Worm (Caenorhabditis elegans): ENCODE measurements around the gene lap-1.

lap-1 gene

ce11 chrIII:8358213-8358672 lies 43.5 kb downstream of the lap-1 start, which contains the start of the genes R05D3.8 and rfp-1:
Gene R05D3.8, minus strand, starts transcription at chrIII:8358327.
Gene rfp-1, plus strand, starts transcription at chrIII:8358622.
- peak; percentile 43 for TF ChIP-seq rbr-2 (tag; optimal IDR thresholded peaks at IDR 0.05)
- TF ChIP-seq nhr-48 (tag; optimal IDR thresholded peaks at IDR 0.05) = no peak
- TF ChIP-seq mep-1 (tag; optimal IDR thresholded peaks at IDR 0.05) = peak; percentile 87
- peak in 1 of 2 experiments; percentile 99 for TF ChIP-seq unc-62 (GFP tag; optimal IDR thresholded peaks at IDR 0.05 in 1 of 2)
- no peak for TF ChIP-seq unc-62 (tag; optimal IDR thresholded peaks at IDR 0.05)
- TF ChIP-seq lir-3 (tag; optimal IDR thresholded peaks at IDR 0.05) = no peak
- 0 out of 2 replicates have a peak, but pooled peaks have one; percentile 22 for TF ChIP-seq tra-1 (GFP tag; IDR thresholded peaks at IDR 0.05)
- peak; percentile 6 for TF ChIP-seq duxl-1 (tag; optimal IDR thresholded peaks at IDR 0.05; ENCODE audit: poor library complexity)
- TF ChIP-seq tag-97 (GFP tag; IDR thresholded peaks at IDR 0.05) = no peak
- no peak for TF ChIP-seq zip-11 (GFP tag; IDR thresholded peaks at IDR 0.05)
- TF ChIP-seq set-16 (GFP tag; IDR thresholded peaks at IDR 0.05) = no peak
- TF ChIP-seq ZK546.5 (tag; optimal IDR thresholded peaks at IDR 0.05) = peak in 1 of 2 experiments; percentile 19
- no peak for TF ChIP-seq cey-2 (tag; optimal IDR thresholded peaks at IDR 0.05; ENCODE audit: borderline replicate concordance, insufficient read depth)
- no peak for TF ChIP-seq gei-8 (GFP tag; optimal IDR thresholded peaks at IDR 0.05)
- peak; percentile 91 for TF ChIP-seq nhr-77 (tag; optimal IDR thresholded peaks at IDR 0.05)
- TF ChIP-seq mes-2 (tag; optimal IDR thresholded peaks at IDR 0.05; ENCODE audit: poor library complexity, severe bottlenecking) = peak; percentile 89
- TF ChIP-seq hif-1 (tag; optimal IDR thresholded peaks at IDR 0.05) = peak in 1 of 2 experiments; percentile 54
- TF ChIP-seq ama-1 (optimal IDR thresholded peaks at IDR 0.05) = no peak
- TF ChIP-seq zfp-2 (tag; optimal IDR thresholded peaks at IDR 0.05) = no peak
- no peak for TF ChIP-seq ctbp-1 (GFP tag; IDR thresholded peaks at IDR 0.05)
- TF ChIP-seq nhr-102 (tag; optimal IDR thresholded peaks at IDR 0.05) = no peak
- TF ChIP-seq lin-39 (tag; optimal IDR thresholded peaks at IDR 0.05) = no peak
- no peak for TF ChIP-seq ceh-28 (tag; optimal IDR thresholded peaks at IDR 0.05)
- TF ChIP-seq saeg-2 (GFP tag; IDR thresholded peaks at IDR 0.05) = no peak
- no peak for TF ChIP-seq unc-39 (tag; optimal IDR thresholded peaks at IDR 0.05)
- TF ChIP-seq mdl-1 (tag; optimal IDR thresholded peaks at IDR 0.05) = peak in 1 of 2 experiments; percentile 28
- TF ChIP-seq mxl-3 (GFP tag; optimal IDR thresholded peaks at IDR 0.05) = peak; percentile 25
- peak; percentile 76 for TF ChIP-seq nhr-25 (tag; optimal IDR thresholded peaks at IDR 0.05; ENCODE audit: borderline replicate concordance, insufficient read depth)
- no peak for TF ChIP-seq nhr-237 (tag; optimal IDR thresholded peaks at IDR 0.05)
- peak; percentile 88 for TF ChIP-seq lin-13 (GFP tag; optimal IDR thresholded peaks at IDR 0.05)
- TF ChIP-seq F44E2.7 (GFP tag; IDR thresholded peaks at IDR 0.05) = no peak
- peak; percentile 74 for TF ChIP-seq unc-130 (GFP tag; optimal IDR thresholded peaks at IDR 0.05)
- no peak for TF ChIP-seq ceh-44 (GFP tag; IDR thresholded peaks at IDR 0.05)
- no peak for TF ChIP-seq madf-9 (GFP tag; conservative IDR thresholded peaks at IDR 0.05)
- no peak for TF ChIP-seq snpc-4 (tag; optimal IDR thresholded peaks at IDR 0.05)
- TF ChIP-seq ztf-7 (tag; optimal IDR thresholded peaks at IDR 0.05) = no peak
- no peak for TF ChIP-seq dmd-8 (GFP tag; IDR thresholded peaks at IDR 0.05)
- no peak for TF ChIP-seq daf-12 (tag; optimal IDR thresholded peaks at IDR 0.05)
- no peak for TF ChIP-seq aly-2 (tag; optimal IDR thresholded peaks at IDR 0.05)
- peak; percentile 36 for TF ChIP-seq fkh-10 (GFP tag; optimal IDR thresholded peaks at IDR 0.05)
- TF ChIP-seq dmd-6 (GFP tag; IDR thresholded peaks at IDR 0.05) = peak; percentile 40
- TF ChIP-seq attf-4 (tag; optimal IDR thresholded peaks at IDR 0.05) = no peak
- TF ChIP-seq lim-7 (GFP tag; IDR thresholded peaks at IDR 0.05) = no peak
- no peak for TF ChIP-seq F10B5.3 (tag; optimal IDR thresholded peaks at IDR 0.05)
- TF ChIP-seq nhr-10 (tag; optimal IDR thresholded peaks at IDR 0.05) = no peak
- TF ChIP-seq daf-19 (GFP tag; conservative IDR thresholded peaks at IDR 0.05) = no peak
- TF ChIP-seq daf-16 (GFP tag; optimal IDR thresholded peaks at IDR 0.05) = no peak
- TF ChIP-seq daf-16 (tag; optimal IDR thresholded peaks at IDR 0.05) = peak; percentile 51
- TF ChIP-seq pha-4 (GFP tag; IDR thresholded peaks at IDR 0.05) = no peak
- TF ChIP-seq pha-4 (tag; optimal IDR thresholded peaks at IDR 0.05) = peak; percentile 83
- no peak for TF ChIP-seq fos-1 (tag; optimal IDR thresholded peaks at IDR 0.05)
- TF ChIP-seq lin-29 (GFP tag; IDR thresholded peaks at IDR 0.05) = no peak
